Worm (Caenorhabditis elegans) whole organism, early embryonic: ENCODE measurements around the gene nhr-272.

Experiments
- B0310.2 ChIP-seq: sonication (generic microtip); optimal IDR thresholded peaks from 2 replicates; lab custom pipeline; 2016; ENCODE audit warnings: mild to moderate bottlenecking, missing genetic modification characterization, missing compliant biosample characterization
- F13C5.2 ChIP-seq: sonication (generic microtip); optimal IDR thresholded peaks from 2 replicates; lab custom pipeline; 2017; ENCODE audit warnings: mild to moderate bottlenecking, missing genetic modification characterization, inconsistent platforms, missing compliant biosample characterization
- aly-1 ChIP-seq: sonication (generic microtip); optimal IDR thresholded peaks from 2 replicates; lab custom pipeline; 2016; ENCODE audit warnings: missing genetic modification characterization, missing compliant biosample characterization
- ama-1 ChIP-seq: fragments of 150-350 bp; optimal IDR thresholded peaks from 2 replicates; lab custom pipeline; 2014
- ceh-13 ChIP-seq: fragments of 200-800 bp; sonication (Bioruptor generic); optimal IDR thresholded peaks from 2 replicates; lab custom pipeline; 2018; ENCODE audit warnings: mild to moderate bottlenecking, missing genetic modification characterization, missing compliant biosample characterization
- ceh-36 ChIP-seq: sonication (generic microtip); optimal IDR thresholded peaks from 2 replicates; lab custom pipeline; 2016; ENCODE audit warnings: missing genetic modification characterization, inconsistent platforms, missing compliant biosample characterization
- ets-7 ChIP-seq: sonication (generic microtip); optimal IDR thresholded peaks from 2 replicates; lab custom pipeline; 2016; ENCODE audit warnings: missing genotype, missing genetic modification characterization, missing compliant biosample characterization
- flt-1 ChIP-seq: fragments of 200-800 bp; sonication (Bioruptor generic); IDR thresholded peaks from 2 replicates; pipeline ENCODE4 v1.3.6; 2022; ENCODE audit warnings: missing genetic modification characterization, missing compliant biosample characterization
- hmbx-1 ChIP-seq: sonication (generic microtip); optimal IDR thresholded peaks from 2 replicates; lab custom pipeline; 2016; ENCODE audit warnings: mild to moderate bottlenecking, missing genetic modification characterization, missing compliant biosample characterization
- hmg-4 ChIP-seq: fragments of 200-800 bp; sonication (Bioruptor generic); optimal IDR thresholded peaks from 2 replicates; lab custom pipeline; 2018; ENCODE audit warnings: mild to moderate bottlenecking, missing genetic modification characterization, missing compliant biosample characterization
- hnd-1 ChIP-seq: sonication (generic microtip); optimal IDR thresholded peaks from 2 replicates; lab custom pipeline; 2016; ENCODE audit warnings: missing genetic modification characterization, missing compliant biosample characterization
- pes-1 ChIP-seq: fragments of 200-800 bp; sonication (Bioruptor generic); IDR thresholded peaks from 2 replicates; pipeline ENCODE4 v1.3.6; 2022; ENCODE audit warnings: missing genetic modification reagents, missing genetic modification characterization, missing compliant biosample characterization
- scrt-1 ChIP-seq: fragments of 200-800 bp; sonication (Bioruptor generic); IDR thresholded peaks from 2 replicates; pipeline ENCODE4 v1.3.6; 2022; ENCODE audit warnings: missing genetic modification characterization, missing compliant biosample characterization
- sea-1 ChIP-seq: fragments of 200-800 bp; sonication (Bioruptor generic); conservative IDR thresholded peaks from 2 replicates; pipeline ENCODE4 v1.3.6; 2022; ENCODE audit warnings: missing genetic modification characterization, missing compliant biosample characterization
- tbx-11 ChIP-seq: fragments of 200-800 bp; sonication (Bioruptor generic); IDR thresholded peaks from 2 replicates; pipeline ENCODE4 v1.3.6; 2022; ENCODE audit warnings: missing genetic modification characterization, missing compliant biosample characterization
- tbx-37 ChIP-seq: fragments of 200-800 bp; sonication (Bioruptor generic); conservative IDR thresholded peaks from 2 replicates; pipeline ENCODE4 v1.3.6; 2022; ENCODE audit warnings: missing genetic modification reagents, missing genetic modification characterization, missing compliant biosample characterization
- tra-4 ChIP-seq: sonication (generic microtip); optimal IDR thresholded peaks from 2 replicates; lab custom pipeline; 2017; ENCODE audit warnings: missing genetic modification characterization, missing compliant biosample characterization

The nhr-272 gene

DNA sequence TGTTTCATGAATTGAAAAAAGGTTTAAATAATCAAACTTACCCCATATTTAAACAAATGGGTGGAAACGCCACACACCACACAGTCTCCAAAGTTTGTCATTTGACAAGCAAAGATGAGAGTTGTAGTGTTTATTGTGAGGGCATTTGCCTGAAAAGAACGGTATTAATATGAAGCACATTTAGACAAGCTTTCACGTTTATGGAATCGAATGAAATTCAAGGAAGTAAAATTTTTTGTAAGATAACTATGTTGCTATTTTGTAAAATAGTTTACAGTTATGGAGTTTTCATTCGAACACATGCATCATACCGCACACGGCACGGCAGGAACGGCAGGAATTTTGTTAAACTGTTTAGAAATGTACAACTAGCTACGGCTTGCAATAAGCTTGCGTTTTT, at the start of gene nhr-272:
nhr-272 (minus strand) TSS at position 101 of the 400 bp plus-strand sequence.
- TF ChIP-seq scrt-1 (GFP tag; lab: Robert Waterston, UW), result no peak
- TF ChIP-seq tbx-37 (GFP tag; lab: Robert Waterston, UW), result no peak
- TF ChIP-seq ama-1, result no peak
- TF ChIP-seq ets-7, result no peak
- TF ChIP-seq B0310.2 (tag; lab: Kevin White, UChicago), result no peak
- TF ChIP-seq aly-1 (tag; lab: Kevin White, UChicago), result no peak
- TF ChIP-seq hmbx-1 (tag; lab: Kevin White, UChicago), result no peak
- TF ChIP-seq pes-1, result no peak
- no peak for TF ChIP-seq tbx-11 (GFP tag; lab: Robert Waterston, UW)
- no peak for TF ChIP-seq sea-1
- no peak for TF ChIP-seq hmg-4
- no peak for TF ChIP-seq flt-1 (GFP tag; lab: Robert Waterston, UW)
- no peak for TF ChIP-seq tra-4 (tag; lab: Kevin White, UChicago)
- TF ChIP-seq ceh-13 (GFP tag; lab: Kevin White, UChicago), result no peak
- no peak for TF ChIP-seq hnd-1

DNA sequence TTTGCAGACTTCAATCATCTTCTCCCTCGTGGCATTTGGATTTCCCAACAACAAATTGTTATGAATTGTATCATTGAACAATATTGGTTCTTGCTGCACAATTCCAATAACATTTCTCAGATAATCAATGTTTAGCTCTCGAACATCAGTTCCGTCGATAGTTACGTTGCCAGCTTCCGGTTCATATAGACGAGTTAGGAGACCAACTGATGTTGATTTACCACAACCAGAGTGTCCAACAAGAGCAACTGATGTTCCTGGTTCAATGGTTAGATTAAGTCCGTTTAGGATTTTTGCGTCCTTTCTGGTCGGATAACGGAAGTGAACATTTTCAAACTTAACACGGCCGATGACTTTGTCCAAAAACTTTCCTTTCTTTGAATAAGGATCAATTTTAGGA, 49.4 kb upstream of the nhr-272 start:
- TF ChIP-seq scrt-1 (GFP tag; lab: Robert Waterston, UW) (no peak), B0310.2 (tag; lab: Kevin White, UChicago) (no peak), pes-1 (no peak), ets-7 (no peak), hnd-1 (no peak), F13C5.2 (tag; lab: Kevin White, UChicago) (no peak)

DNA sequence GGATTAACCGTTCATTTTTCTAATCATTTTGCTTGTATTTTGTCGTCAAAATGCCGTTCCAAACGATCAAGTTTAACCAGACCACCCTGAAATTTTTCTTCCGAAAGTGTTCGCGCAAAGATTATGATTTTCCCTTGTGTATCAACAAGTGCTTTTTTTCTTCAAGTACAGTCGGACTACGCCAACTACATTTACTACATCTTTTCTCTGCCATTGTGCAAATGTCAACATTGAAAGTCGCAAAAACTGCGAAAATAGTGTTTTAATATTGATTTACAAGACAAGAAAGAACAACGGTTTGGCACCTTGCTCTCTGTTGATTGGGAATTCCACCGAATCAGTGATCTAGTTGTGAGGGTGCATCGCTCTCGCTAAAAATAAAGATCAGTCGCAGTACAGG, 46.2 kb upstream of the nhr-272 start:
- TF ChIP-seq scrt-1 (GFP tag; lab: Robert Waterston, UW) (no peak), pes-1 (no peak), ceh-13 (GFP tag; lab: Kevin White, UChicago) (no peak), ets-7 (no peak), B0310.2 (tag; lab: Kevin White, UChicago) (no peak), flt-1 (GFP tag; lab: Robert Waterston, UW) (no peak), hnd-1 (no peak), ama-1 (no peak), tbx-37 (GFP tag; lab: Robert Waterston, UW) (no peak), aly-1 (tag; lab: Kevin White, UChicago) (no peak), sea-1 (no peak), tbx-11 (GFP tag; lab: Robert Waterston, UW) (no peak), hmg-4 (no peak), F13C5.2 (tag; lab: Kevin White, UChicago) (no peak)

DNA sequence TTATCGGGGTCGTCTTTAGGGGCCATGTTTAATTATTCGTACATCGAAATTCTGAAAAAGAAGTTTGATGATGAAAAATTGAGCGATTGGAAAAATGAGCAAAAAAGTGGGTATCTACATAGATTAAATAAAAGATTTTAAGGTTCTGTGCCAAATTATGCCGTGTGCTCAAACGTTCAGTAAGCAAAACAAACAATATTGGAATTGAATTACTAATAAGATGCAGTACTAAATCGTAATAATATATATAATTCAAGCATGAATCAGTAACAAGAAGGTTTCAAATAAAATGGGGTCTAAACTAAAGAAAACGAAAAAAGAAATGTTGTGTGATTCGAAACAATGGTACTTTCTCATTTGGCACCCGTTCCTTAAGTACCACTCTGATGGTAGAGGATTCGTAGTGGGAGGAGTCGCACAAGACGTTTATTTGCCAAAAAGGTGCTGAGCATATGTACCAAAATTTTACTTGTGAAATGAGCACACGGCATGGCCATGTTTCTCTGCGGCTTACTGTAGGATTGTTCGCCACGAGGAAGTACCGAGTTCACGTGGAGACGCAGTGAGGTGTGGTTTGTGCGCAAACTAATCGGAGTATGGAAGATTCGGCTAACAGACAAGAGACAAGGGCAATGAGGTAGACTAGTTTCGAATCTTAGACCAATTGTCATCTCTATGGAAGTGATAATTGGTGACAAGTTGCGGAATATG, 45.1 kb upstream of the nhr-272 start, which contains the start of gene pgp-14:
pgp-14 (minus strand) TSS at position 51 of the 711 bp plus-strand sequence.
- no peak for TF ChIP-seq aly-1 (tag; lab: Kevin White, UChicago)
- TF ChIP-seq B0310.2 (tag; lab: Kevin White, UChicago), result no peak
- no peak for TF ChIP-seq pes-1
- TF ChIP-seq hmg-4, result no peak
- no peak for TF ChIP-seq ceh-13 (GFP tag; lab: Kevin White, UChicago)
- TF ChIP-seq scrt-1 (GFP tag; lab: Robert Waterston, UW), result no peak
- TF ChIP-seq ama-1, result no peak
- TF ChIP-seq F13C5.2 (tag; lab: Kevin White, UChicago), result no peak
- no peak for TF ChIP-seq hnd-1
- TF ChIP-seq sea-1, result no peak
- no peak for TF ChIP-seq tbx-37 (GFP tag; lab: Robert Waterston, UW)
- no peak for TF ChIP-seq flt-1 (GFP tag; lab: Robert Waterston, UW)

DNA sequence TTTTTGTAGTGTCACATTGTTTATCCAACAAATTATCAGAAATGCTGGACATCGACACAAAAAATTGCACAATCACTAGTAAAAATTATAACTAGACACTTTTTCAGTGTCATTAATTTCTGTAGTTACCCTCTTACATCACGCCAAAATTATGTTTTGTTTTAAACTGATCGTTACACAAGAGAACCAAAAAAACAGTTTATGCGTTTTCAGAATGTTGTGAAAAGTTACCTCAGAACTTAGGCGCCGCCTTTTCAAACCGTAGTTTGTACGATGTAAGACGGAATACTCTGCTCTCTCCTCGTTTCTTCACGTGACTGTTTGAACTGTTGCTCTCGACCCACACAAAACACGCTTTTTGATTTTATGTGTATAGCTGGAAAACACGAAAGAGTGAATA, 33.8 kb upstream of the nhr-272 start, which contains the start of gene pgp-13:
pgp-13 (plus strand) TSS at position 301 of the 400 bp plus-strand sequence.
- TF ChIP-seq hnd-1 (no peak), pes-1 (no peak), scrt-1 (GFP tag; lab: Robert Waterston, UW) (no peak), flt-1 (GFP tag; lab: Robert Waterston, UW) (no peak), ets-7 (no peak)

DNA sequence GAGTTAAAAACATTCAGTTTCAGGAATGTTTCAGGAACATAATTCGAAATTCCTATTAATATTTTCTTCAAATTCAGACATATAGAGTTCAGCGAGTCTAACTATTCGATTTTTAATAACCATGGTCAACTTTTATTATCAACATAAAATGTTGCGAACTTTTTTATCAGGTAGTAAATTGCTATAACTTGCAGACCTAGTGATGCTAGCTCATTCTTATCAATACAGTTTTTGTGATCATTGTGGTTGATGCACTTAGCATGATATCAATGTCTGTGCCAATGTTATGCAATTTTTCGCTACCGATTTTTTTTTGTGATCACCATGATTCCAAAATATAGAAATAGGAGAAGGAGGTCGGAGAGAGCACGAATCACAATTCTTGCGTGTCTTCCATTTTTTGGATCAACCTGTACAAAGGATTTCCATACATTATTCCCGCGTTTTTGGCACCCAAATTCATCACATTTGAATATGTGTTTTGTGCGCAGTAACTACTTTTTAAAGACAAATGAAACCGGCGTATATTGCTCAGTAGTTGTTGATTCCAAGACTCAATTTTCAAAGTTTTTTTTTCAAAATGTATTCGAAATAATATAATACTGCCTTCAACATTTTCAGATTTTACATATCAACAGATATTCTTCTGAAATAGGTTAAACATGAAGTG, 26.7 kb upstream of the nhr-272 start, which contains the start of gene pgp-12:
pgp-12 (plus strand) TSS at position 620 of the 670 bp plus-strand sequence.
- TF ChIP-seq pes-1 (no peak), B0310.2 (tag; lab: Kevin White, UChicago) (no peak), F13C5.2 (tag; lab: Kevin White, UChicago) (no peak), tbx-11 (GFP tag; lab: Robert Waterston, UW) (no peak), ceh-36 (no peak)

DNA sequence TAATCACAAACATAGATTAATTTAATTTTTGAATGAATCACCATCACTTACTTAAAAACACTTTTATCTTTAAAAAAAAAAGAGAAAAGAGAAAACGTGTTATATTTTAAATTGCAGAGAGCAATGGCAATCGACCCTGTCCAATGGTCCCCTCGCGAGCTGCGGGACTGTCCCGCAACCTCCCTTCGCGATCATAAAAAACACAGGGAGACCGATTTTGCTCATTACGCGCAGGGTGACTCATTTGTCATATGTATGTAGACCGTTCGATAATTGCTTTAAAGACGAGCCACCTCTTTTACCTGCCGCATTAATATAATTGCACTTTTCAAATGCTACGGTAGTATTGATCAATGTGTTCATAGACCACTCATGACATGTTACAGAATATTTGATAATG, 25.5 kb upstream of the nhr-272 start:
- TF ChIP-seq hnd-1 (no peak), sea-1 (no peak), aly-1 (tag; lab: Kevin White, UChicago) (no peak)

DNA sequence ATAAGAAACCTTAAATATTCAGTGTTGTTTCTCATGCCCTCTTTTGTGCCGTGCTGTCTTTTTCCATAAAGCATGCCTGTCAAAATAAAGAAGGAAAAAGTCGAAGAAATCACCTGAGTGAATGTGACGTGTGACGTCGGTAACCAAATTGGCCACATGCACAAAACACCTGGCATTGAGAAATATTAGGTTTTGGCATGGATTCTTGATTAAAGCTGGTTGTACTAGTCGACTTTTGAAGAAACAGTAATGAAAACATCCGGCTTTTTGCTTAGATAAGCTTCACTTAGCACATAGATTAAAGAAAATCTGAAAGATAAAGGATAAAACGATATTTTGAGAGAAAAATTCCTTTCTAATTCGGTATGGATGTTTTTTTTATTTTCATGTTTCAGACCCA, 21.5 kb upstream of the nhr-272 start:
- no peak for TF ChIP-seq ceh-36
- no peak for TF ChIP-seq tbx-11 (GFP tag; lab: Robert Waterston, UW)
- no peak for TF ChIP-seq hmbx-1 (tag; lab: Kevin White, UChicago)
- TF ChIP-seq ceh-13 (GFP tag; lab: Kevin White, UChicago), result no peak
- TF ChIP-seq aly-1 (tag; lab: Kevin White, UChicago), result no peak
- no peak for TF ChIP-seq hnd-1
